Fruit fly (Drosophila melanogaster) whole organism, wandering third instar larva: ENCODE results near the gene mah.

Source experiments
- Abd-B ChIP-seq: fragments of >200 bp; optimal IDR thresholded peaks from 2 replicates; lab custom pipeline; 2017; ENCODE audit warnings: missing biosample characterization, missing genetic modification characterization
- brk ChIP-seq: fragments of 200-800 bp; sonication (Bioruptor generic); optimal IDR thresholded peaks from 2 replicates; lab custom pipeline; 2016; ENCODE audit warnings: missing biosample characterization, mild to moderate bottlenecking, missing genetic modification characterization
- dl ChIP-seq, 2 experiments: fragments of 175-275, 200-275 bp in 1 of 2; fragments of 200-275 bp in 1 of 2; sonication (Bioruptor generic); optimal IDR thresholded peaks; lab custom pipeline; 2018; ENCODE audit warnings: mild to moderate bottlenecking in 2 of 2, missing biosample characterization in 2 of 2, missing genetic modification characterization in 2 of 2, moderate library complexity in 2 of 2; ENCODE audit not compliant: partially characterized antibody in 2 of 2, insufficient read depth in 1 of 2
- ey ChIP-seq: fragments of 200-800 bp; sonication (Bioruptor generic); optimal IDR thresholded peaks from 2 replicates; lab custom pipeline; 2016; ENCODE audit warnings: missing biosample characterization, missing genetic modification characterization
- foxo ChIP-seq, 2 experiments: fragments of 200-800 bp; sonication (Bioruptor generic); optimal IDR thresholded peaks; 2 replicates in 1 of 2; 3 replicates in 1 of 2; lab custom pipeline; 2016 to 2017; ENCODE audit warnings: missing biosample characterization in 2 of 2, missing genetic modification characterization in 2 of 2
- sv ChIP-seq: fragments of 200-800 bp; sonication (Bioruptor generic); optimal IDR thresholded peaks from 3 replicates; lab custom pipeline; 2016; ENCODE audit warnings: missing biosample characterization, missing genetic modification characterization

dm6 chr3R:24905959-24906634 lies 41.3 kb upstream of the mah start, which contains the start of gene CG13643:
- TF ChIP-seq ey (no peak), sv (GFP tag; lab: Kevin White, UChicago) (no peak), Abd-B (GFP tag; lab: Kevin White, UChicago) (no peak), dl (GFP tag; optimal IDR thresholded peaks at IDR 0.05; lab: Kevin White, UChicago; ENCODE audit: insufficient read depth in 1 of 2, partially characterized antibody in 2 of 2) (no peak), foxo (GFP tag; optimal IDR thresholded peaks at IDR 0.05; lab: Kevin White, UChicago) (no peak), brk (no peak)
